Worm (Caenorhabditis elegans) whole organism, L1 larva: ENCODE results near the gene Y44F5A.1.

Experiments used
- C34B4.2 ChIP-seq: sonication (generic microtip); optimal IDR thresholded peaks from 2 replicates; lab custom pipeline; 2017; ENCODE audit warnings: mild to moderate bottlenecking, missing genetic modification characterization, missing compliant biosample characterization
- aha-1 ChIP-seq: fragments of 150-350 bp; optimal IDR thresholded peaks from 2 replicates; lab custom pipeline; 2014; ENCODE audit warnings: missing biosample characterization, missing genetic modification characterization
- blmp-1 ChIP-seq: fragments of 150-350 bp; optimal IDR thresholded peaks from 2 replicates; lab custom pipeline; 2014; ENCODE audit warnings: missing biosample characterization, missing genetic modification characterization
- ceh-8 ChIP-seq: fragments of 200-800 bp; sonication (Bioruptor generic); optimal IDR thresholded peaks from 2 replicates; lab custom pipeline; 2018; ENCODE audit warnings: mild to moderate bottlenecking, missing genetic modification characterization, moderate library complexity, missing compliant biosample characterization
- ceh-82 ChIP-seq, 3 experiments: fragments of 150-350 bp in 1 of 3; sonication (generic microtip) in 2 of 3; optimal IDR thresholded peaks; 2 replicates each; lab custom pipeline; 2014 to 2017; ENCODE audit warnings: missing biosample characterization in 3 of 3, missing genetic modification characterization in 3 of 3
- ceh-88 ChIP-seq: fragments of 200-800 bp; sonication (Bioruptor generic); IDR thresholded peaks from 2 replicates; pipeline ENCODE4 v1.3.6; 2022; ENCODE audit warnings: missing genetic modification characterization, missing compliant biosample characterization
- efl-1 ChIP-seq, 4 experiments: fragments of 150-350 bp; optimal IDR thresholded peaks in 3 of 4; peaks in 1 of 4; 1 replicate in 1 of 4; 2 replicates in 3 of 4; lab custom pipeline; 2014; ENCODE audit warnings: missing biosample characterization in 2 of 4, missing genetic modification characterization in 2 of 4, missing genetic modification reagents in 2 of 4
- efl-3 ChIP-seq: fragments of 200-800 bp; sonication (Bioruptor generic); optimal IDR thresholded peaks from 2 replicates; lab custom pipeline; 2018; ENCODE audit warnings: mild to moderate bottlenecking, missing genetic modification characterization, missing compliant biosample characterization
- egl-13 ChIP-seq: sonication (generic microtip); optimal IDR thresholded peaks from 2 replicates; lab custom pipeline; 2016; ENCODE audit warnings: missing genotype, missing genetic modification reagents, missing genetic modification characterization, missing compliant biosample characterization
- egl-27 ChIP-seq, 2 experiments: fragments of 150-350 bp in 1 of 2; sonication (generic microtip); optimal IDR thresholded peaks; 3 replicates each; lab custom pipeline; 2017 to 2018; ENCODE audit warnings: missing biosample characterization in 2 of 2, missing genetic modification characterization in 2 of 2, missing genetic modification reagents in 2 of 2
- elt-2 ChIP-seq: sonication (generic microtip); optimal IDR thresholded peaks from 2 replicates; lab custom pipeline; 2016; ENCODE audit warnings: missing genetic modification characterization, mild to moderate bottlenecking, inconsistent platforms, missing compliant biosample characterization, missing genetic modification reagents
- fkh-10 ChIP-seq: sonication (generic microtip); optimal IDR thresholded peaks from 2 replicates; lab custom pipeline; 2017; ENCODE audit warnings: missing biosample characterization, missing genetic modification reagents, missing genetic modification characterization
- fkh-4 ChIP-seq: sonication (generic microtip); optimal IDR thresholded peaks from 2 replicates; lab custom pipeline; 2016; ENCODE audit warnings: missing compliant biosample characterization, missing genetic modification characterization, borderline replicate concordance
- fkh-8 ChIP-seq: sonication (generic microtip); optimal IDR thresholded peaks from 2 replicates; lab custom pipeline; 2016; ENCODE audit warnings: mild to moderate bottlenecking, missing genetic modification characterization, missing compliant biosample characterization
- grh-1 ChIP-seq: fragments of 200-800 bp; sonication (Bioruptor generic); IDR thresholded peaks from 2 replicates; pipeline ENCODE4 v1.3.6; 2022; ENCODE audit warnings: missing genetic modification reagents, missing genetic modification characterization, missing compliant biosample characterization
- hlh-17 ChIP-seq: fragments of 200-800 bp; sonication (Bioruptor generic); optimal IDR thresholded peaks from 2 replicates; lab custom pipeline; 2018; ENCODE audit warnings: missing genetic modification characterization, mild to moderate bottlenecking, missing compliant biosample characterization, moderate library complexity, borderline replicate concordance
- hpl-2 ChIP-seq: fragments of 150-350 bp; optimal IDR thresholded peaks from 2 replicates; lab custom pipeline; 2014; ENCODE audit warnings: missing biosample characterization, missing genetic modification reagents, missing genetic modification characterization
- jun-1 ChIP-seq: fragments of 150-350 bp; optimal IDR thresholded peaks from 2 replicates; lab custom pipeline; 2014; ENCODE audit warnings: missing biosample characterization, missing genetic modification reagents, missing genetic modification characterization
- lin-13 ChIP-seq: fragments of 150-350 bp; optimal IDR thresholded peaks from 2 replicates; lab custom pipeline; 2014; ENCODE audit warnings: missing biosample characterization, missing genetic modification reagents, missing genetic modification characterization
- lin-35 ChIP-seq, 2 experiments: fragments of 150-350 bp; optimal IDR thresholded peaks; 2 replicates each; lab custom pipeline; 2014; ENCODE audit warnings: missing biosample characterization in 2 of 2, missing genetic modification characterization in 2 of 2, missing genetic modification reagents in 2 of 2
- lin-39 ChIP-seq: fragments of 150-350 bp; optimal IDR thresholded peaks from 2 replicates; lab custom pipeline; 2014; ENCODE audit warnings: missing biosample characterization, missing genetic modification reagents, missing genetic modification characterization
- lsy-2 ChIP-seq, 2 experiments: fragments of 150-350 bp; optimal IDR thresholded peaks; 2 replicates each; lab custom pipeline; 2014; ENCODE audit warnings: missing biosample characterization in 2 of 2, missing genetic modification characterization in 2 of 2
- mab-9 ChIP-seq: fragments of 200-800 bp; sonication (Bioruptor generic); IDR thresholded peaks from 2 replicates; pipeline ENCODE4 v1.3.6; 2022; ENCODE audit warnings: missing genetic modification reagents, missing genetic modification characterization, missing compliant biosample characterization
- mdl-1 ChIP-seq, 2 experiments: fragments of 150-350 bp; optimal IDR thresholded peaks; 2 replicates each; lab custom pipeline; 2014 to 2017; ENCODE audit warnings: missing biosample characterization in 2 of 2, missing genetic modification characterization in 2 of 2, inconsistent platforms in 1 of 2
- mep-1 ChIP-seq: fragments of 150-350 bp; optimal IDR thresholded peaks from 2 replicates; lab custom pipeline; 2014; ENCODE audit warnings: missing biosample characterization, missing genetic modification characterization
- nhr-19 ChIP-seq: fragments of 200-800 bp; sonication (Bioruptor generic); conservative IDR thresholded peaks from 2 replicates; pipeline ENCODE4 v1.3.6; 2022; ENCODE audit warnings: missing genetic modification characterization, missing compliant biosample characterization
- nhr-20 ChIP-seq: sonication (generic microtip); optimal IDR thresholded peaks from 2 replicates; lab custom pipeline; 2016; ENCODE audit warnings: mild to moderate bottlenecking, missing genetic modification characterization, missing compliant biosample characterization
- nhr-28 ChIP-seq: fragments of 150-350 bp; optimal IDR thresholded peaks from 2 replicates; lab custom pipeline; 2014; ENCODE audit warnings: missing biosample characterization, missing genetic modification characterization
- nhr-47 ChIP-seq: sonication (generic microtip); optimal IDR thresholded peaks from 2 replicates; lab custom pipeline; 2016; ENCODE audit warnings: mild to moderate bottlenecking, missing genetic modification characterization, moderate library complexity, missing compliant biosample characterization
- nhr-71 ChIP-seq: sonication (generic microtip); optimal IDR thresholded peaks from 2 replicates; lab custom pipeline; 2016; ENCODE audit warnings: mild to moderate bottlenecking, missing genetic modification characterization, moderate library complexity, missing compliant biosample characterization
- nhr-77 ChIP-seq: fragments of 150-350 bp; optimal IDR thresholded peaks from 2 replicates; lab custom pipeline; 2014; ENCODE audit warnings: missing biosample characterization, missing genetic modification characterization
- nhr-85 ChIP-seq: sonication (generic microtip); peaks from one replicate; lab custom pipeline; 2016; ENCODE audit warnings: missing genetic modification characterization, inconsistent platforms, missing compliant biosample characterization
- pax-3 ChIP-seq: fragments of 200-800 bp; sonication (Bioruptor generic); optimal IDR thresholded peaks from 2 replicates; lab custom pipeline; 2018; ENCODE audit warnings: mild to moderate bottlenecking, missing genetic modification characterization, moderate library complexity, missing compliant biosample characterization
- rnt-1 ChIP-seq: sonication (generic microtip); optimal IDR thresholded peaks from 2 replicates; lab custom pipeline; 2016; ENCODE audit warnings: mild to moderate bottlenecking, missing genetic modification characterization, moderate library complexity, missing compliant biosample characterization
- skn-1 ChIP-seq: fragments of 150-350 bp; optimal IDR thresholded peaks from 2 replicates; lab custom pipeline; 2014; ENCODE audit warnings: missing biosample characterization, missing genetic modification characterization
- snpc-4 ChIP-seq: fragments of 150-350 bp; optimal IDR thresholded peaks from 2 replicates; lab custom pipeline; 2014; ENCODE audit warnings: missing biosample characterization, missing genetic modification characterization
- snu-23 ChIP-seq: sonication (generic microtip); optimal IDR thresholded peaks from 2 replicates; lab custom pipeline; 2016; ENCODE audit warnings: missing genetic modification characterization, missing compliant biosample characterization
- sox-4 ChIP-seq: sonication (generic microtip); optimal IDR thresholded peaks from 2 replicates; lab custom pipeline; 2016; ENCODE audit warnings: missing genetic modification characterization, missing compliant biosample characterization
- sptf-1 ChIP-seq: fragments of 150-350 bp; optimal IDR thresholded peaks from 2 replicates; lab custom pipeline; 2014; ENCODE audit warnings: missing biosample characterization, missing genetic modification characterization
- sup-37 ChIP-seq: fragments of 200-800 bp; sonication (Bioruptor generic); optimal IDR thresholded peaks from 2 replicates; lab custom pipeline; 2018; ENCODE audit warnings: mild to moderate bottlenecking, missing genetic modification characterization, missing compliant biosample characterization
- tbx-2 ChIP-seq: sonication (generic microtip); optimal IDR thresholded peaks from 2 replicates; lab custom pipeline; 2016; ENCODE audit warnings: missing genetic modification characterization, missing compliant biosample characterization
- tlp-1 ChIP-seq: fragments of 150-350 bp; optimal IDR thresholded peaks from 2 replicates; lab custom pipeline; 2014; ENCODE audit warnings: missing biosample characterization, missing genetic modification characterization
- unc-130 ChIP-seq: fragments of 150-350 bp; optimal IDR thresholded peaks from 2 replicates; lab custom pipeline; 2017; ENCODE audit warnings: missing biosample characterization, missing genetic modification characterization, inconsistent platforms
- xbp-1 ChIP-seq: sonication (generic microtip); optimal IDR thresholded peaks from 2 replicates; lab custom pipeline; 2016; ENCODE audit warnings: missing genetic modification characterization, missing compliant biosample characterization
- zag-1 ChIP-seq: fragments of 150-350 bp; optimal IDR thresholded peaks from 2 replicates; lab custom pipeline; 2014; ENCODE audit warnings: missing biosample characterization, missing genetic modification characterization
- zip-4 ChIP-seq: fragments of 200-800 bp; sonication (Bioruptor generic); optimal IDR thresholded peaks from 2 replicates; lab custom pipeline; 2018; ENCODE audit warnings: mild to moderate bottlenecking, missing genetic modification characterization, moderate library complexity, missing compliant biosample characterization
- ztf-11 ChIP-seq, 2 experiments: sonication (generic microtip); optimal IDR thresholded peaks; 2 replicates each; lab custom pipeline; 2016 to 2017; ENCODE audit warnings: missing genetic modification characterization in 2 of 2, missing biosample characterization in 1 of 2, missing compliant biosample characterization in 1 of 2
- ztf-4 ChIP-seq: fragments of 150-350 bp; optimal IDR thresholded peaks from 2 replicates; lab custom pipeline; 2014; ENCODE audit warnings: missing biosample characterization, missing genetic modification characterization

Y44F5A.1 gene

DNA sequence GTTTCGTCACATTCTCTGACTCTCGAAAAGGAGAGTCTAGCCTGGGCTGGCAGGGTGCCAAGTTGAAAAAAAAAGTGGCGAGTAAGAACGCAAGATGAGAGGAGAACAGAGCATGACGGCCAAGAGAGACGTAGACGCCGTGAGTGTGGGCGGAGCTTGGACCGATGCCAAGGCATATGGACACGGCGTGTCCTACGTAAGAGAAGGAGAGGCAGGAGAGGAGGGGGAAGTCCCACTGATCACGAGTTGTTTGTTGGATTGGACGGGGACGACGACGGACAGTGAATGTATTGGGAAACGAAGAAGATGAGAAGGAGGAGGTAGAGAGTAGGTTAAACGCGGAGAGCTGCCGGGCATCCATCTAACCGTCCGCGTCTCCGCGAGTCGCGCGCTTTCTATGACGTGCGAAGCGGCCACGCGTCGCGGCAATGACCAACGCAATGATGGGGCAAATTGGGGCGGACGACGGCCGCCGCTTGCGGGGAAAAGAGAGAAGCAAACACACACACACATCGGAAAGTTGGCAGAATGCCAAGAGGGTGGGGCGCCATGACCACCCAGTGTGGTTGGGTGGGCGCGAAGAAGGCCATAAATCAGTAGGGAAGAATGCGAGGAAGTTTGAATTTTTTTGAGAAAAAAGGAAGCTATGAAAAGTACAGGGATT, 34.6 kb upstream of the Y44F5A.1 start (continued):
- TF ChIP-seq tlp-1 (no peak), ceh-88 (peak; percentile 94), skn-1 (tag; lab: Kevin White, UChicago) (peak; percentile 86), lin-39 (peak; percentile 84), mdl-1 (tag; optimal IDR thresholded peaks at IDR 0.05; lab: Kevin White, UChicago) (peak; percentile 65 to 95), unc-130 (peak; percentile 55), xbp-1 (tag; lab: Kevin White, UChicago) (peak; percentile 98), jun-1 (peak; percentile 97), elt-2 (tag; lab: Kevin White, UChicago) (peak; percentile 91), C34B4.2 (peak; percentile 12), ceh-8 (GFP tag; lab: Kevin White, UChicago) (peak; percentile 97), fkh-8 (tag; lab: Kevin White, UChicago) (peak; percentile 99), efl-3 (peak; percentile 83), nhr-20 (tag; lab: Kevin White, UChicago) (peak; percentile 100), nhr-77 (tag; lab: Kevin White, UChicago) (peak; percentile 94), rnt-1 (peak; percentile 90), zip-4 (GFP tag; lab: Kevin White, UChicago) (peak; percentile 91), ztf-4 (peak; percentile 98), sup-37 (peak; percentile 96), efl-1 (optimal IDR thresholded peaks at IDR 0.05; lab: Kevin White, UChicago) (peak; percentile 81 to 86), efl-1 (GFP tag; optimal IDR thresholded peaks at IDR 0.05 in 1 of 2; lab: Kevin White, UChicago) (peak; percentile 65 to 97), pax-3 (tag; lab: Kevin White, UChicago) (peak; percentile 98), egl-13 (tag; lab: Kevin White, UChicago) (peak; percentile 100), zag-1 (peak; percentile 77), ceh-82 (tag; optimal IDR thresholded peaks at IDR 0.05; lab: Kevin White, UChicago) (peak; percentile 69 to 84 (median 73)), nhr-85 (peak; percentile 100), snpc-4 (tag; lab: Kevin White, UChicago) (peak; percentile 87), hlh-17 (GFP tag; lab: Kevin White, UChicago) (no peak), egl-27 (tag; optimal IDR thresholded peaks at IDR 0.05; lab: Kevin White, UChicago) (peak; percentile 90 to 99), mep-1 (tag; lab: Kevin White, UChicago) (peak; percentile 96), hpl-2 (peak; percentile 70), fkh-10 (peak; percentile 92), fkh-4 (tag; lab: Kevin White, UChicago) (peak; percentile 84)

DNA sequence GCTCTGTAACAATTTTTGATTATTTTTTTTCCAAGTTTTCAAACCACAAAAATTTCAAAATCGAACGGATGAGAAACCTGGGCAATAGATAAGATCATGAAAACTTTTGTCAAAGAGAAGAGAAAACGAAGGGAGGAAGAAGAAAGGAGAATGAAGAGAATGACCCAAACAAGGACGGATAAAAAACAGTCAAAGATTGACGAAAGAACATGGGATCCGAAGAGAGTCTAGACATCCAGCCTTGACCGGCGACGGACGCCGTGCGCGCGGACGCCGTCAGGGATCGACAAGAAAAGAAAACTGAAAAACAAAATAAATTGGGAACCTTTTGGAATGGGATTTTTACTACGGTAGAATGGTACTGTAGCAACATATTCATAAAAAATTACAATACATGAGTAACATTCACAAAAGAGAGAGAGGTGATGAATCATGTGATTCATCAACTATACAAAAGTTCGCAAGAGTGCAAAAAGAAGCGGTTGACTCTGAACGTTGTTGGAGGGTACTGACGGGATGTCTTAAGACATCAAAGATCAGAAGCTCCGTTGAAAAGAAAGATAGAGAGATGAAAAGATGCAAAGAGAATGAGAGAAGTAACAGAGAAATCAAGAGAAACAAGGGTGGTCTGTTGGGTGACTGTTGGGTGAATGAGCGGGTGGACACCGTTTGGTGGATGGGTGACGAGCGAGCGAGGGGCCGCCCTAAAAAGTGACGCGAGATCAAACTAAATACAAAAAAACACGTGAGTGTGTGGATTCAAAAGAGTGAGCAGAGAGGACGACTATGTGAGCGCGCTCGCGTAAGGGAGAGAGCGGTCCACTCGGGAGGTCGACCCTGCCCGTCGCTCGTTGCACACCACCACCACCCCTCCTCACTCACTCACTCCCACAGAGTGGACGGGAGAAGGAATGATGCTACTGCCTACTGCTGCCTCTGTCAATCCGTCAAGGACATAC, 33.0 kb upstream of the Y44F5A.1 start, which contains the start of gene sup-26:
TSS of gene sup-26 (minus strand) at position 10 of the 959 bp plus-strand sequence.
- TF ChIP-seq nhr-71 (tag; lab: Kevin White, UChicago) (peak; percentile 68), sup-37 (peak; percentile 19), nhr-20 (tag; lab: Kevin White, UChicago) (peak; percentile 24), tbx-2 (tag; lab: Kevin White, UChicago) (peak; percentile 40), nhr-85 (peak; percentile 90), lin-35 (GFP tag; optimal IDR thresholded peaks at IDR 0.05; lab: Kevin White, UChicago) (peak in 1 of 2 experiments; percentile 45), mab-9 (GFP tag; lab: Robert Waterston, UW) (no peak), efl-1 (optimal IDR thresholded peaks at IDR 0.05; lab: Kevin White, UChicago) (no peak), efl-1 (GFP tag; optimal IDR thresholded peaks at IDR 0.05 in 1 of 2; lab: Kevin White, UChicago) (peak in 1 of 2 experiments; percentile 91), nhr-28 (tag; lab: Kevin White, UChicago) (no peak), fkh-10 (no peak), nhr-19 (GFP tag; lab: Robert Waterston, UW) (0 out of 2 replicates have a peak, but pooled peaks have one; percentile 4), snu-23 (GFP tag; lab: Kevin White, UChicago) (peak; percentile 43), sptf-1 (no peak), nhr-47 (peak; percentile 32), ztf-11 (tag; optimal IDR thresholded peaks at IDR 0.05; lab: Kevin White, UChicago) (peak in 1 of 2 experiments; percentile 62), rnt-1 (peak; percentile 41), lin-13 (GFP tag; lab: Kevin White, UChicago) (peak; percentile 23), lsy-2 (tag; optimal IDR thresholded peaks at IDR 0.05; lab: Kevin White, UChicago) (peak in 1 of 2 experiments; percentile 36), blmp-1 (tag; lab: Kevin White, UChicago) (peak; percentile 87), aha-1 (no peak), grh-1 (0 out of 2 replicates have a peak, but pooled peaks have one; percentile 3), sox-4 (tag; lab: Kevin White, UChicago) (peak; percentile 0)
